Worm (Caenorhabditis elegans) whole organism, L1 larva: ENCODE data around the gene K08E4.8.

ENCODE experiments used
- C04F5.9 ChIP-seq: sonication (generic microtip); optimal IDR thresholded peaks from 2 replicates; lab custom pipeline; 2016; ENCODE audit warnings: missing genetic modification characterization, missing compliant biosample characterization
- C16A3.4 ChIP-seq: fragments of 150-350 bp; optimal IDR thresholded peaks from 2 replicates; lab custom pipeline; 2014; ENCODE audit warnings: missing biosample characterization, missing genetic modification characterization
- F16B12.6 ChIP-seq: fragments of 150-350 bp; optimal IDR thresholded peaks from 2 replicates; lab custom pipeline; 2014; ENCODE audit warnings: missing biosample characterization, missing genetic modification characterization
- aha-1 ChIP-seq: fragments of 150-350 bp; optimal IDR thresholded peaks from 2 replicates; lab custom pipeline; 2014; ENCODE audit warnings: missing biosample characterization, missing genetic modification characterization
- aly-2 ChIP-seq: fragments of 150-350 bp; optimal IDR thresholded peaks from 2 replicates; lab custom pipeline; 2014; ENCODE audit warnings: missing biosample characterization, missing genetic modification characterization
- blmp-1 ChIP-seq: fragments of 150-350 bp; optimal IDR thresholded peaks from 2 replicates; lab custom pipeline; 2014; ENCODE audit warnings: missing biosample characterization, missing genetic modification characterization
- ceh-8 ChIP-seq: fragments of 200-800 bp; sonication (Bioruptor generic); optimal IDR thresholded peaks from 2 replicates; lab custom pipeline; 2018; ENCODE audit warnings: mild to moderate bottlenecking, missing genetic modification characterization, moderate library complexity, missing compliant biosample characterization
- ceh-82 ChIP-seq, 3 experiments: fragments of 150-350 bp in 1 of 3; sonication (generic microtip) in 2 of 3; optimal IDR thresholded peaks; 2 replicates each; lab custom pipeline; 2014 to 2017; ENCODE audit warnings: missing biosample characterization in 3 of 3, missing genetic modification characterization in 3 of 3
- ces-1 ChIP-seq: fragments of 150-350 bp; optimal IDR thresholded peaks from 2 replicates; lab custom pipeline; 2014; ENCODE audit warnings: missing biosample characterization, missing genetic modification reagents, missing genetic modification characterization
- dpl-1 ChIP-seq, 3 experiments: fragments of 150-350 bp in 2 of 3; sonication (generic microtip) in 1 of 3; optimal IDR thresholded peaks; 2 replicates each; lab custom pipeline; 2014 to 2017; ENCODE audit warnings: missing biosample characterization in 3 of 3, missing genetic modification characterization in 3 of 3, missing genetic modification reagents in 3 of 3
- dsc-1 ChIP-seq: sonication (generic microtip); optimal IDR thresholded peaks from 2 replicates; lab custom pipeline; 2016; ENCODE audit warnings: mild to moderate bottlenecking, missing genetic modification characterization, missing compliant biosample characterization
- efl-1 ChIP-seq, 4 experiments: fragments of 150-350 bp; optimal IDR thresholded peaks in 3 of 4; peaks in 1 of 4; 1 replicate in 1 of 4; 2 replicates in 3 of 4; lab custom pipeline; 2014; ENCODE audit warnings: missing biosample characterization in 2 of 4, missing genetic modification characterization in 2 of 4, missing genetic modification reagents in 2 of 4
- egl-27 ChIP-seq, 2 experiments: fragments of 150-350 bp in 1 of 2; sonication (generic microtip); optimal IDR thresholded peaks; 3 replicates each; lab custom pipeline; 2017 to 2018; ENCODE audit warnings: missing biosample characterization in 2 of 2, missing genetic modification characterization in 2 of 2, missing genetic modification reagents in 2 of 2
- ets-5 ChIP-seq: fragments of 200-800 bp; sonication (Bioruptor generic); IDR thresholded peaks from 2 replicates; pipeline ENCODE4 v1.3.6; 2022; ENCODE audit warnings: missing genetic modification characterization, missing compliant biosample characterization
- fos-1 ChIP-seq: fragments of 150-350 bp; optimal IDR thresholded peaks from 2 replicates; lab custom pipeline; 2014; ENCODE audit warnings: missing biosample characterization, missing genetic modification characterization
- jun-1 ChIP-seq: fragments of 150-350 bp; optimal IDR thresholded peaks from 2 replicates; lab custom pipeline; 2014; ENCODE audit warnings: missing biosample characterization, missing genetic modification reagents, missing genetic modification characterization
- lin-13 ChIP-seq: fragments of 150-350 bp; optimal IDR thresholded peaks from 2 replicates; lab custom pipeline; 2014; ENCODE audit warnings: missing biosample characterization, missing genetic modification reagents, missing genetic modification characterization
- lin-15B ChIP-seq: fragments of 150-350 bp; sonication (generic microtip); optimal IDR thresholded peaks from 3 replicates; lab custom pipeline; 2014; ENCODE audit warnings: missing biosample characterization, missing genetic modification characterization
- lin-35 ChIP-seq, 2 experiments: fragments of 150-350 bp; optimal IDR thresholded peaks; 2 replicates each; lab custom pipeline; 2014; ENCODE audit warnings: missing biosample characterization in 2 of 2, missing genetic modification characterization in 2 of 2, missing genetic modification reagents in 2 of 2
- lin-39 ChIP-seq: fragments of 150-350 bp; optimal IDR thresholded peaks from 2 replicates; lab custom pipeline; 2014; ENCODE audit warnings: missing biosample characterization, missing genetic modification reagents, missing genetic modification characterization
- lsy-2 ChIP-seq, 2 experiments: fragments of 150-350 bp; optimal IDR thresholded peaks; 2 replicates each; lab custom pipeline; 2014; ENCODE audit warnings: missing biosample characterization in 2 of 2, missing genetic modification characterization in 2 of 2
- mep-1 ChIP-seq: fragments of 150-350 bp; optimal IDR thresholded peaks from 2 replicates; lab custom pipeline; 2014; ENCODE audit warnings: missing biosample characterization, missing genetic modification characterization
- nhr-11 ChIP-seq: fragments of 150-350 bp; optimal IDR thresholded peaks from 2 replicates; lab custom pipeline; 2014; ENCODE audit warnings: missing biosample characterization, missing genetic modification characterization
- nhr-12 ChIP-seq: sonication (generic microtip); optimal IDR thresholded peaks from 2 replicates; lab custom pipeline; 2017; ENCODE audit warnings: missing biosample characterization, missing genetic modification characterization
- nhr-20 ChIP-seq: sonication (generic microtip); optimal IDR thresholded peaks from 2 replicates; lab custom pipeline; 2016; ENCODE audit warnings: mild to moderate bottlenecking, missing genetic modification characterization, missing compliant biosample characterization
- nhr-47 ChIP-seq: sonication (generic microtip); optimal IDR thresholded peaks from 2 replicates; lab custom pipeline; 2016; ENCODE audit warnings: mild to moderate bottlenecking, missing genetic modification characterization, moderate library complexity, missing compliant biosample characterization
- nhr-71 ChIP-seq: sonication (generic microtip); optimal IDR thresholded peaks from 2 replicates; lab custom pipeline; 2016; ENCODE audit warnings: mild to moderate bottlenecking, missing genetic modification characterization, moderate library complexity, missing compliant biosample characterization
- nhr-76 ChIP-seq: sonication (generic microtip); optimal IDR thresholded peaks from 2 replicates; lab custom pipeline; 2017; ENCODE audit warnings: missing biosample characterization, missing genetic modification characterization
- nhr-84 ChIP-seq: sonication (generic microtip); optimal IDR thresholded peaks from 2 replicates; lab custom pipeline; 2017; ENCODE audit warnings: missing biosample characterization, missing genetic modification characterization
- pqm-1 ChIP-seq: sonication (generic microtip); optimal IDR thresholded peaks from 3 replicates; lab custom pipeline; 2017; ENCODE audit warnings: missing biosample characterization, missing genetic modification characterization
- rnt-1 ChIP-seq: sonication (generic microtip); optimal IDR thresholded peaks from 2 replicates; lab custom pipeline; 2016; ENCODE audit warnings: mild to moderate bottlenecking, missing genetic modification characterization, moderate library complexity, missing compliant biosample characterization
- snu-23 ChIP-seq: sonication (generic microtip); optimal IDR thresholded peaks from 2 replicates; lab custom pipeline; 2016; ENCODE audit warnings: missing genetic modification characterization, missing compliant biosample characterization
- sox-4 ChIP-seq: sonication (generic microtip); optimal IDR thresholded peaks from 2 replicates; lab custom pipeline; 2016; ENCODE audit warnings: missing genetic modification characterization, missing compliant biosample characterization
- sptf-1 ChIP-seq: fragments of 150-350 bp; optimal IDR thresholded peaks from 2 replicates; lab custom pipeline; 2014; ENCODE audit warnings: missing biosample characterization, missing genetic modification characterization
- tlp-1 ChIP-seq: fragments of 150-350 bp; optimal IDR thresholded peaks from 2 replicates; lab custom pipeline; 2014; ENCODE audit warnings: missing biosample characterization, missing genetic modification characterization
- unc-62 ChIP-seq: fragments of 150-350 bp; optimal IDR thresholded peaks from 2 replicates; lab custom pipeline; 2014; ENCODE audit warnings: missing biosample characterization, missing genetic modification reagents, missing genetic modification characterization
- unc-86 ChIP-seq: sonication (generic microtip); optimal IDR thresholded peaks from 2 replicates; lab custom pipeline; 2016; ENCODE audit warnings: missing genetic modification characterization, missing compliant biosample characterization
- xbp-1 ChIP-seq: sonication (generic microtip); optimal IDR thresholded peaks from 2 replicates; lab custom pipeline; 2016; ENCODE audit warnings: missing genetic modification characterization, missing compliant biosample characterization

Gene K08E4.8

DNA sequence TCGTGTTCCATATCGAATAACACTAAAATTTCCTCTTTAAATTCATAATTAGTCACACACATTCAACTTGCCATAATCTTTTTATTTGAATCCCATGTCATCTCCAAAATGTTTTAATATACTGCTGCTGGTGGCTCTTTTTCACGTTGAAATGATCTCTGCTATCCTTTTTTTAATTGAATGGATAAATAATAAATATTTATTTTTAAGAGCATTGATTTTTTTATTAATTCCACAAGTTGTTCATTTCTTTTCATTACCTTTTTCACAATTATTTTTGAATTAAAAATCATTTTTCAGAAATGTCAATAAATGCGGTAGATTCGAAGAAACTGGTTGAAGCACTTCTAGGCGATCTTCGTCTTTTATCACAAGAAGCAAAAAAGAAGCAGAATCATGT, 35.4 kb upstream of the K08E4.8 start, which contains the start of gene mon-2:
Gene mon-2, plus strand, starts transcription at position 301 of the 400 bp plus-strand sequence.
- no peak for TF ChIP-seq lin-35 (GFP tag; optimal IDR thresholded peaks at IDR 0.05; lab: Kevin White, UChicago)
- TF ChIP-seq xbp-1: no peak
- no peak for TF ChIP-seq nhr-12
- TF ChIP-seq unc-86 (tag; lab: Kevin White, UChicago): no peak
- no peak for TF ChIP-seq nhr-84 (tag; lab: Kevin White, UChicago)
- TF ChIP-seq tlp-1: no peak
- no peak for TF ChIP-seq ceh-8 (GFP tag; lab: Kevin White, UChicago)
- no peak for TF ChIP-seq lin-13
- TF ChIP-seq sptf-1 (tag; lab: Kevin White, UChicago): no peak
- no peak for TF ChIP-seq lin-39 (tag; lab: Kevin White, UChicago)
- no peak for TF ChIP-seq pqm-1 (tag; lab: Kevin White, UChicago)
- TF ChIP-seq, all 84 proteins: peak for 0

DNA sequence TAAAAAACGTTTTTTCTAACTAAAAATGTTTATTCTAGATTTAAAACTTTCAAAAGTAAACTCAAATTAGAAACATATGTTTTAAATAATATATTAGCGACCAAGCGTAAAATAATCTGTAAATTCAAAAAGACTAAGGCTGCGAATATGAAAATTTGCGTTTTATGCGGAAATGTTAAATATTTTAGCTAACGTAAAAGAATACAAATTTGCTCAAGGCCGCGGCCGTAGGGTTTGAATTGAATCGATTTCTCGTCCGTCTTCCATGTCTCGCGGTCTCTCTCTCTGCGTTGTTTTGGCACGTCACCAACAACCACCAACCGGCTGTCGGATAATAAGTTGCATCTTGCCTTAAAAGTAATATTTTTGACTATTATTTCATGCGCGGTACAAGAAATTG, 32.7 kb upstream of the K08E4.8 start, which contains the start of gene F11A10.5:
Gene F11A10.5, plus strand, starts transcription at position 301 of the 400 bp plus-strand sequence.
- peak in 1 of 2 experiments; percentile 2 for TF ChIP-seq efl-1 (optimal IDR thresholded peaks at IDR 0.05; lab: Kevin White, UChicago)
- TF ChIP-seq efl-1 (GFP tag; optimal IDR thresholded peaks at IDR 0.05 in 1 of 2; lab: Kevin White, UChicago): no peak
- TF ChIP-seq C16A3.4 (tag; lab: Kevin White, UChicago): no peak
- TF ChIP-seq lin-15B (tag; lab: Kevin White, UChicago): no peak
- TF ChIP-seq dpl-1 (GFP tag; optimal IDR thresholded peaks at IDR 0.05; lab: Kevin White, UChicago): peak in 1 of 3 experiments; percentile 14

DNA sequence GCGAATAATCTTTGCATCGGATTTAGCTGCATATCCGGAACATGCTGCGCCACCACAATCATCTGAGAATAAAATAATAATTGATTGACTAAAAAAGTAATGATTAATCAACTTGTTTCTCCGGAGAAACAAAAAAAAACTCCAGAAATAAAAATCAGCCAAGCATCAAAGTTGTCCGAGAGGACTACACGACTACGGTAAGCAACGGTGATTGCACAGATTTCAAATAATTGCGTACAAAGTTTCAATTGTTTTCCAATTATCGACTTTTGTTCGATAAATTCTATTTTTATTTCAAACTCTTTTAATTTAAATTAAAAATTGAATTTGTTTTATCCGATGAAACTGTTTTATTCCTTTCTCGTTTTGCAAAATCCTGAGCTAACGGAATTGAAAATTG, 32.3 kb upstream of the K08E4.8 start, which contains the start of gene cpsf-4:
Gene cpsf-4, minus strand, starts transcription at position 62 of the 400 bp plus-strand sequence.
- TF ChIP-seq lsy-2 (tag; optimal IDR thresholded peaks at IDR 0.05; lab: Kevin White, UChicago): peak; percentile 21 to 77
- peak in 1 of 2 experiments; percentile 6 for TF ChIP-seq efl-1 (optimal IDR thresholded peaks at IDR 0.05; lab: Kevin White, UChicago)
- no peak for TF ChIP-seq efl-1 (GFP tag; optimal IDR thresholded peaks at IDR 0.05 in 1 of 2; lab: Kevin White, UChicago)
- no peak for TF ChIP-seq C16A3.4 (tag; lab: Kevin White, UChicago)

DNA sequence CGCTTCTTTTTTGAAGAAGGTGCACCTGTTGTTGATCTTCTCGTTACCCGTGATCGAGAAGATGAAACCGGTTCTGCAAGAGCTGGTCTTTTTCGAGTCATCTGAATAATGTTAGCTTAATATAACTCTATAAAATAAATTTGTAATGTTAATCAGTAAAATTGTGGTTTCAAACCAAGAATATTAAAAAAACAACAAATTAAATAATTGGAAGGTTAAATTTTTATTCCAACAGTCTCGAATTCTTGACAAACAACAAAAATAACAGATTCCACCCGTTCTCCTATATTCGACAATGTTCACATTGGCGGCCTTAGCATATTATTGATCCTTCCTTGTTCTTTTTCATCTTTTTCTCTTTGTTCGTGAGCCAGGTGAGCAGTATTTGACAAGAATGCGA, 31.0 kb upstream of the K08E4.8 start, which contains the start of gene mig-32:
Gene mig-32, minus strand, starts transcription at position 101 of the 400 bp plus-strand sequence.
- TF ChIP-seq egl-27 (tag; optimal IDR thresholded peaks at IDR 0.05; lab: Kevin White, UChicago) (no peak), efl-1 (optimal IDR thresholded peaks at IDR 0.05; lab: Kevin White, UChicago) (no peak), efl-1 (GFP tag; optimal IDR thresholded peaks at IDR 0.05 in 1 of 2; lab: Kevin White, UChicago) (no peak)
- TF ChIP-seq, all 84 proteins: peak for 0

DNA sequence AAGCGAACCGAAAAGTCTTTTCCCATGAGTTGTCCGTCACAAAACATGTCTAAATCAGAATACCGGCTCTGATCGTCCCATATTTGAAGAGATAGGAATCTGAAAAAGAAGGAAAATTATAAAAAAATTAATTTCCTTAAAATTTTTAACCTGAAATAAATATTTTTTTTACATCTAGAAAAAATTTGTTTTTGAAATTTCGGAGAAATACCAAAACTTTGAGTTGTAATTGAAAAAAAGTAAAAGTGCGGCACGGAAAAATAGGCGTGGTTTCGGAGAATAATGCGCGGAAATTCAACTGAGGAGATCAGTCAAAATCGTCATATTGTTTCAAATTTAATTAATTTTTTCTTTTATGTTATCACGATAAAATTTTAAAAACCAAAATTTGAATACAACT, 28.4 kb upstream of the K08E4.8 start, which contains the start of gene F11A10.6:
Gene F11A10.6, minus strand, starts transcription at position 101 of the 400 bp plus-strand sequence.
- TF ChIP-seq lin-15B (tag; lab: Kevin White, UChicago) (no peak), aha-1 (tag; lab: Kevin White, UChicago) (no peak), ces-1 (GFP tag; lab: Kevin White, UChicago) (no peak), nhr-11 (tag; lab: Kevin White, UChicago) (no peak), nhr-76 (tag; lab: Kevin White, UChicago) (no peak), nhr-47 (tag; lab: Kevin White, UChicago) (no peak), dsc-1 (tag; lab: Kevin White, UChicago) (no peak), C04F5.9 (tag; lab: Kevin White, UChicago) (no peak), blmp-1 (tag; lab: Kevin White, UChicago) (peak; percentile 27)

DNA sequence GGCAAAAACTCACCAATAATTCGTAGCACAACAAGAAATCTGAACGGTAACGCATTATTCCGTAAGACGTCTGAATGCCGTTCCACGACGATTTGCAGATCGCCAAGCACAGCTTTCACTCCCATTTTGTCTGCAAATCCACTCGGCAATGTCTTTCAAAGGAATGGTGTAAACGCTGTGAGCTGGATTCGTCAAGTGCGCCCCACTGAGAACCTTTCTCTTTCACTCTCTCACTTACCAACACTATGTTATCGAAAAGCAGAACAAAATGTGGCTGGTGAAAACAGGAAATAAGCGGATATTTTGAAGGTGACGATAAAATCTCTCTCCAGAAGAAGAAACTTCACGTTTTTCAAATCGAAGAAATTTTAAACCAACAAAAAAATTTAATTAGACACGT, 27.8 kb upstream of the K08E4.8 start:
- no peak for TF ChIP-seq jun-1 (tag; lab: Kevin White, UChicago)
- no peak for TF ChIP-seq unc-62
- peak; percentile 69 for TF ChIP-seq mep-1 (tag; lab: Kevin White, UChicago)
- TF ChIP-seq nhr-47 (tag; lab: Kevin White, UChicago): peak; percentile 21
- TF ChIP-seq fos-1: peak; percentile 7
- peak; percentile 34 for TF ChIP-seq snu-23
- no peak for TF ChIP-seq sox-4 (tag; lab: Kevin White, UChicago)
- peak; percentile 96 for TF ChIP-seq blmp-1 (tag; lab: Kevin White, UChicago)
- TF ChIP-seq lin-15B (tag; lab: Kevin White, UChicago): peak; percentile 70
- TF ChIP-seq lsy-2 (tag; optimal IDR thresholded peaks at IDR 0.05; lab: Kevin White, UChicago): peak; percentile 19 to 71
- TF ChIP-seq C16A3.4 (tag; lab: Kevin White, UChicago): peak; percentile 27
- peak; percentile 43 to 61 for TF ChIP-seq efl-1 (optimal IDR thresholded peaks at IDR 0.05; lab: Kevin White, UChicago)
- peak; percentile 42 to 84 for TF ChIP-seq efl-1 (GFP tag; optimal IDR thresholded peaks at IDR 0.05 in 1 of 2; lab: Kevin White, UChicago)
- peak; percentile 43 for TF ChIP-seq aly-2 (tag; lab: Kevin White, UChicago)
- no peak for TF ChIP-seq egl-27 (tag; optimal IDR thresholded peaks at IDR 0.05; lab: Kevin White, UChicago)
- peak; percentile 43 for TF ChIP-seq nhr-71 (tag; lab: Kevin White, UChicago)
- TF ChIP-seq nhr-20 (tag; lab: Kevin White, UChicago): peak; percentile 16
- TF ChIP-seq dpl-1 (GFP tag; optimal IDR thresholded peaks at IDR 0.05; lab: Kevin White, UChicago): peak in 1 of 3 experiments; percentile 55
- no peak for TF ChIP-seq ets-5 (GFP tag; lab: Robert Waterston, UW)
- peak; percentile 42 for TF ChIP-seq rnt-1 (tag; lab: Kevin White, UChicago)
- no peak for TF ChIP-seq F16B12.6 (tag; lab: Kevin White, UChicago)
- TF ChIP-seq ceh-82 (tag; optimal IDR thresholded peaks at IDR 0.05; lab: Kevin White, UChicago): peak in 1 of 3 experiments; percentile 36
- peak; percentile 49 to 70 for TF ChIP-seq lin-35 (GFP tag; optimal IDR thresholded peaks at IDR 0.05; lab: Kevin White, UChicago)
